Fruit fly (Drosophila melanogaster) S2 (cell line): Measurements from ENCODE around the gene Grip84.

Experiments used
- CG8478 ChIP-seq: fragments of >200 bp; optimal IDR thresholded peaks from 2 replicates; lab custom pipeline; 2018
- CTCF ChIP-seq, 2 experiments: fragments of >200 bp; optimal IDR thresholded peaks; 2 replicates each; lab custom pipeline; 2018

DNA sequence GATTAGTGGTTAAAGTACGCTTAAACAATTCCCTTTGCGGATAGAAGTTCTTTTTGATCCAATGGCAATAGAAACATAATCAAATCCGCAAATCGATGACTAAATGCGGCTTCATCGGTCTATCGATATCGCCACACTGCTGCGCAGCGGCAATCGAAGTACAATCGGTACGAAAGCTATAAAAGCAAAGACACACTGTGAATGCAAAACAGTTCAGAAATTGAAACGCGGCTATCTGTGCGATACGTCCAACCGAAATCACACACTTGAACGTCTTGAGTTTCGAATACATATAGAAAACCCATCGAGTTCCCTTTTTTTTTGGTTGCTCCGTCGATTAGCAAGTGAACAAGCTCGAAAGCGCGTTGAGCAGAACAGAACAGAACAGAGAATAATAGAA, 39.4 kb upstream of the Grip84 start, which contains the start of gene CG14207:
- TF ChIP-seq CTCF (optimal IDR thresholded peaks at IDR 0.05; lab: Kevin White, UChicago): no peak
- TF ChIP-seq CG8478 (lab: Kevin White, UChicago): no peak
